Fruit fly (Drosophila melanogaster) whole organism, embryonic: Measurements from ENCODE around the gene eIF1.

ENCODE experiments used
- Bteb2 ChIP-seq: fragments of 200-800 bp; sonication (Bioruptor generic); optimal IDR thresholded peaks from 2 replicates; lab custom pipeline; 2016; ENCODE audit warnings: missing biosample characterization, missing genetic modification characterization
- CG10267 ChIP-seq: fragments of 200-800 bp; sonication (Bioruptor generic); optimal IDR thresholded peaks from 2 replicates; lab custom pipeline; 2018; ENCODE audit warnings: missing biosample characterization, mild to moderate bottlenecking, missing genetic modification characterization, moderate library complexity
- CG10274 ChIP-seq: fragments of 200-800 bp; sonication (Bioruptor generic); optimal IDR thresholded peaks from 3 replicates; lab custom pipeline; 2017; ENCODE audit warnings: missing biosample characterization, mild to moderate bottlenecking, missing genetic modification characterization
- CG10543 ChIP-seq: fragments of 200-800 bp; sonication (Bioruptor generic); optimal IDR thresholded peaks from 3 replicates; lab custom pipeline; 2017; ENCODE audit warnings: missing biosample characterization, mild to moderate bottlenecking, missing genetic modification characterization, moderate library complexity
- CG10565 ChIP-seq: fragments of 200-800 bp; sonication (Bioruptor generic); optimal IDR thresholded peaks from 3 replicates; lab custom pipeline; 2016; ENCODE audit warnings: missing biosample characterization, mild to moderate bottlenecking, missing genetic modification characterization
- CG11093 ChIP-seq: fragments of 200-800 bp; sonication (Bioruptor generic); IDR thresholded peaks from 3 replicates; pipeline ENCODE4 v1.3.6; 2022; ENCODE audit warnings: missing biosample characterization, missing genetic modification characterization
- CG11696 ChIP-seq: fragments of 200-800 bp; sonication (Bioruptor generic); IDR thresholded peaks from 2 replicates; pipeline ENCODE4 v1.3.6; 2022; ENCODE audit warnings: missing biosample characterization, missing genetic modification characterization
- CG11723 ChIP-seq: fragments of 200-800 bp; sonication (Bioruptor generic); optimal IDR thresholded peaks from 2 replicates; lab custom pipeline; 2017; ENCODE audit warnings: missing biosample characterization, mild to moderate bottlenecking, missing genetic modification characterization
- CG12391 ChIP-seq: fragments of 200-800 bp; sonication (Bioruptor generic); optimal IDR thresholded peaks from 3 replicates; lab custom pipeline; 2018; ENCODE audit warnings: missing biosample characterization, mild to moderate bottlenecking, missing genetic modification characterization, moderate library complexity
- CG13123 ChIP-seq: fragments of 200-800 bp; sonication (Bioruptor generic); optimal IDR thresholded peaks from 2 replicates; lab custom pipeline; 2016; ENCODE audit warnings: missing biosample characterization, missing genetic modification characterization
- CG16813 ChIP-seq: fragments of 200-800 bp; sonication (Bioruptor generic); IDR thresholded peaks from 3 replicates; pipeline ENCODE4 v1.3.6; 2022; ENCODE audit warnings: missing biosample characterization, missing genetic modification characterization; ENCODE audit not compliant: partially characterized antibody
- CG17829 ChIP-seq: fragments of 200-800 bp; optimal IDR thresholded peaks from 2 replicates; lab custom pipeline; 2019; ENCODE audit warnings: missing biosample characterization, mild to moderate bottlenecking, missing genetic modification characterization, moderate library complexity
- CG2199 ChIP-seq: fragments of 200-800 bp; sonication (Bioruptor generic); IDR thresholded peaks from 3 replicates; pipeline ENCODE4 v1.3.6; 2022; ENCODE audit warnings: missing biosample characterization, missing genetic modification characterization
- CG2875 ChIP-seq: fragments of 200-800 bp; sonication (Bioruptor generic); optimal IDR thresholded peaks from 2 replicates; lab custom pipeline; 2017; ENCODE audit warnings: missing biosample characterization, mild to moderate bottlenecking, missing genetic modification characterization, missing genetic modification reagents
- CG30020 ChIP-seq: fragments of 200-800 bp; optimal IDR thresholded peaks from 2 replicates; lab custom pipeline; 2019; ENCODE audit warnings: missing biosample characterization, mild to moderate bottlenecking, missing genetic modification characterization, moderate library complexity
- CG4282 ChIP-seq: fragments of 200-800 bp; sonication (Bioruptor generic); optimal IDR thresholded peaks from 2 replicates; lab custom pipeline; 2016; ENCODE audit warnings: missing biosample characterization, missing genetic modification characterization
- CG4854 ChIP-seq: fragments of 200-800 bp; sonication (Bioruptor generic); optimal IDR thresholded peaks from 2 replicates; lab custom pipeline; 2016; ENCODE audit warnings: missing biosample characterization, missing genetic modification characterization, inconsistent platforms
- CG6689 ChIP-seq: fragments of 200-800 bp; sonication (Bioruptor generic); IDR thresholded peaks from 2 replicates; pipeline ENCODE4 v1.3.6; 2022; ENCODE audit warnings: missing biosample characterization, missing genetic modification characterization
- CG7963 ChIP-seq: fragments of 200-800 bp; sonication (Bioruptor generic); IDR thresholded peaks from 3 replicates; pipeline ENCODE4 v1.3.6; 2022; ENCODE audit warnings: missing biosample characterization, missing genetic modification characterization; ENCODE audit not compliant: partially characterized antibody
- CG8281 ChIP-seq: fragments of 200-800 bp; sonication (Bioruptor generic); optimal IDR thresholded peaks from 2 replicates; lab custom pipeline; 2018; ENCODE audit warnings: missing biosample characterization, mild to moderate bottlenecking, missing genetic modification characterization, moderate library complexity
- CkIIα-i1 ChIP-seq: fragments of 200-800 bp; sonication (Bioruptor generic); IDR thresholded peaks from 2 replicates; pipeline ENCODE4 v1.3.6; 2022; ENCODE audit warnings: missing biosample characterization, missing genetic modification characterization
- CrebB ChIP-seq: fragments of 200-800 bp; sonication (Bioruptor generic); optimal IDR thresholded peaks from 3 replicates; lab custom pipeline; 2018; ENCODE audit warnings: missing biosample characterization, mild to moderate bottlenecking, missing genetic modification characterization
- E2f1 ChIP-seq: fragments of 200-800 bp; sonication (Bioruptor generic); IDR thresholded peaks from 2 replicates; pipeline ENCODE4 v1.3.6; 2022; ENCODE audit warnings: missing biosample characterization, missing genetic modification characterization
- Fer2 ChIP-seq: fragments of 200-800 bp; sonication (Bioruptor generic); optimal IDR thresholded peaks from 2 replicates; lab custom pipeline; 2018; ENCODE audit warnings: missing biosample characterization, mild to moderate bottlenecking, missing genetic modification characterization, moderate library complexity
- H2.0 ChIP-seq: fragments of 200-800 bp; sonication (Bioruptor generic); IDR thresholded peaks from 2 replicates; pipeline ENCODE4 v1.3.6; 2022; ENCODE audit warnings: missing biosample characterization, missing genetic modification characterization
- Hr51 ChIP-seq, 2 experiments: fragments of 200-800 bp; sonication (Bioruptor generic); optimal IDR thresholded peaks; 2 replicates in 1 of 2; 3 replicates in 1 of 2; lab custom pipeline; 2016 to 2018; ENCODE audit warnings: missing biosample characterization in 2 of 2, missing genetic modification characterization in 2 of 2, mild to moderate bottlenecking in 1 of 2, moderate library complexity in 1 of 2
- Hr78 ChIP-seq, 2 experiments: fragments of 200-800 bp in 1 of 2; fragments of >200 bp in 1 of 2; sonication (Bioruptor generic) in 1 of 2; optimal IDR thresholded peaks; 2 replicates each; lab custom pipeline; 2017 to 2019; ENCODE audit warnings: missing biosample characterization in 2 of 2, missing genetic modification characterization in 2 of 2, mild to moderate bottlenecking in 1 of 2, moderate library complexity in 1 of 2
- Lhr ChIP-seq: fragments of 200-800 bp; sonication (Bioruptor generic); optimal IDR thresholded peaks from 3 replicates; lab custom pipeline; 2017; ENCODE audit warnings: mild to moderate bottlenecking, missing biosample characterization, missing genetic modification reagents, missing genetic modification characterization
- Lpt ChIP-seq: fragments of >200 bp; optimal IDR thresholded peaks from 2 replicates; lab custom pipeline; 2018; ENCODE audit warnings: missing biosample characterization, missing genetic modification characterization
- NFAT ChIP-seq: fragments of 200-800 bp; sonication (Bioruptor generic); IDR thresholded peaks from 2 replicates; pipeline ENCODE4 v1.3.6; 2022; ENCODE audit warnings: missing biosample characterization, missing genetic modification characterization
- Sox102F ChIP-seq: fragments of 200-800 bp; sonication (Bioruptor generic); optimal IDR thresholded peaks from 2 replicates; lab custom pipeline; 2018; ENCODE audit warnings: missing biosample characterization, mild to moderate bottlenecking, missing genetic modification characterization, moderate library complexity
- btn ChIP-seq: fragments of 200-800 bp; sonication (Bioruptor generic); optimal IDR thresholded peaks from 2 replicates; lab custom pipeline; 2016; ENCODE audit warnings: missing biosample characterization, missing genetic modification characterization
- da ChIP-seq: fragments of 200-800 bp; sonication (Bioruptor generic); optimal IDR thresholded peaks from 2 replicates; lab custom pipeline; 2016; ENCODE audit warnings: missing biosample characterization, missing genetic modification characterization
- dan ChIP-seq: fragments of 200-800 bp; sonication (Bioruptor generic); IDR thresholded peaks from 2 replicates; pipeline ENCODE4 v1.3.6; 2022; ENCODE audit warnings: missing biosample characterization, missing genetic modification characterization
- dpn ChIP-seq, 2 experiments: fragments of 200-800 bp; sonication (Bioruptor generic); optimal IDR thresholded peaks; 3 replicates each; lab custom pipeline; 2016; ENCODE audit warnings: missing biosample characterization in 2 of 2, missing genetic modification characterization in 2 of 2
- eyg ChIP-seq: fragments of 200-800 bp; sonication (Bioruptor generic); optimal IDR thresholded peaks from 3 replicates; lab custom pipeline; 2016; ENCODE audit warnings: missing biosample characterization, missing genetic modification characterization
- gcm ChIP-seq: fragments of 200-800 bp; sonication (Bioruptor generic); optimal IDR thresholded peaks from 2 replicates; lab custom pipeline; 2019; ENCODE audit warnings: missing biosample characterization, mild to moderate bottlenecking, missing genetic modification characterization, moderate library complexity
- gem ChIP-seq: fragments of 200-800 bp; sonication (Bioruptor generic); optimal IDR thresholded peaks from 2 replicates; lab custom pipeline; 2019; ENCODE audit warnings: missing biosample characterization, mild to moderate bottlenecking, missing genetic modification characterization, moderate library complexity
- gro ChIP-seq: fragments of 200-800 bp; sonication (Bioruptor generic); optimal IDR thresholded peaks from 2 replicates; lab custom pipeline; 2016; ENCODE audit warnings: missing biosample characterization, missing genetic modification characterization
- hkb ChIP-seq, 2 experiments: fragments of 200-800 bp in 1 of 2; fragments of >200 bp in 1 of 2; sonication (Bioruptor generic) in 1 of 2; IDR thresholded peaks in 1 of 2; optimal IDR thresholded peaks in 1 of 2; 2 replicates each; pipeline versions ENCODE4 v1.3.6 to Lab custom; 2017 to 2022; ENCODE audit warnings: missing biosample characterization in 1 of 2, missing genetic modification characterization in 1 of 2
- inv ChIP-seq: fragments of 200-800 bp; sonication (Bioruptor generic); IDR thresholded peaks from 2 replicates; pipeline ENCODE4 v1.3.6; 2022; ENCODE audit warnings: missing biosample characterization, missing genetic modification characterization; ENCODE audit not compliant: partially characterized antibody
- kay ChIP-seq: fragments of 200-800 bp; sonication (Bioruptor generic); optimal IDR thresholded peaks from 2 replicates; lab custom pipeline; 2016; ENCODE audit warnings: missing biosample characterization, missing genetic modification characterization
- oc ChIP-seq: fragments of 200-800 bp; sonication (Bioruptor generic); optimal IDR thresholded peaks from 2 replicates; lab custom pipeline; 2018; ENCODE audit warnings: missing biosample characterization, mild to moderate bottlenecking, missing genetic modification characterization, moderate library complexity
- pnt ChIP-seq: fragments of 200-800 bp; sonication (Bioruptor generic); optimal IDR thresholded peaks from 3 replicates; lab custom pipeline; 2016; ENCODE audit warnings: missing biosample characterization, missing genetic modification characterization
- sd ChIP-seq: fragments of 200-800 bp; sonication (Bioruptor generic); optimal IDR thresholded peaks from 3 replicates; lab custom pipeline; 2018; ENCODE audit warnings: missing biosample characterization, mild to moderate bottlenecking, missing genetic modification characterization, moderate library complexity
- seq ChIP-seq: fragments of 200-800 bp; sonication (Bioruptor generic); IDR thresholded peaks from 2 replicates; pipeline ENCODE4 v1.3.6; 2022; ENCODE audit warnings: missing biosample characterization, missing genetic modification characterization
- slbo ChIP-seq: fragments of 200-800 bp; sonication (Bioruptor generic); IDR thresholded peaks from 2 replicates; pipeline ENCODE4 v1.3.6; 2022; ENCODE audit warnings: missing biosample characterization, missing genetic modification characterization
- ttk ChIP-seq: fragments of 200-800 bp; sonication (Bioruptor generic); IDR thresholded peaks from 2 replicates; pipeline ENCODE4 v2.1.2; 2022; ENCODE audit warnings: missing biosample characterization, missing genetic modification characterization
- usp ChIP-seq: fragments of >200 bp; optimal IDR thresholded peaks from 2 replicates; lab custom pipeline; 2017; ENCODE audit warnings: missing biosample characterization, missing genetic modification characterization
- zfh1 ChIP-seq: fragments of 200-800 bp; sonication (Bioruptor generic); IDR thresholded peaks from 3 replicates; pipeline ENCODE4 v1.3.6; 2022; ENCODE audit warnings: missing biosample characterization, missing genetic modification characterization

The eIF1 gene

dm6 chr3L:3197464-3197863 lies 25.7 kb upstream of the eIF1 start, which contains the start of gene CG14966 (continued):
- no peak for TF ChIP-seq CrebB (tag; lab: Kevin White, UChicago)
- TF ChIP-seq CG2875, result no peak
- peak; percentile 11; the same call in 1 of the 2 replicates for TF ChIP-seq ttk (GFP tag; lab: Robert Waterston, UW)
- TF ChIP-seq CG4854 (GFP tag; lab: Kevin White, UChicago), result peak; percentile 19
- peak; percentile 63; the same call in 1 of the 2 replicates for TF ChIP-seq slbo
- TF ChIP-seq eyg (GFP tag; lab: Kevin White, UChicago), result no peak
- TF ChIP-seq E2f1 (GFP tag; lab: Robert Waterston, UW), result no peak
- peak; percentile 91 for TF ChIP-seq CG16813 (GFP tag; lab: Robert Waterston, UW)
- no peak for TF ChIP-seq CG11093 (GFP tag; lab: Robert Waterston, UW)
- TF ChIP-seq btn, result no peak
- peak; percentile 66 for TF ChIP-seq CG17829 (tag; lab: Kevin White, UChicago)
- no peak for TF ChIP-seq seq (GFP tag; lab: Robert Waterston, UW)
- peak; percentile 33 for TF ChIP-seq gem
- no peak for TF ChIP-seq CG11696 (GFP tag; lab: Robert Waterston, UW)
- no peak for TF ChIP-seq kay (GFP tag; lab: Kevin White, UChicago)
- TF ChIP-seq gro (GFP tag; lab: Kevin White, UChicago), result peak; percentile 58
- TF ChIP-seq CG10267 (tag; lab: Kevin White, UChicago), result peak; percentile 68
- TF ChIP-seq zfh1 (GFP tag; lab: Robert Waterston, UW), result no peak
- no peak for TF ChIP-seq Sox102F
- no peak for TF ChIP-seq CkIIα-i1 (GFP tag; lab: Robert Waterston, UW)
- no peak for TF ChIP-seq CG4282
- peak; percentile 33 for TF ChIP-seq CG12391
- no peak for TF ChIP-seq CG6689
- peak; percentile 20 to 48 for TF ChIP-seq dpn (GFP tag; optimal IDR thresholded peaks at IDR 0.05; lab: Kevin White, UChicago)
- TF ChIP-seq hkb (optimal IDR thresholded peaks at IDR 0.05; lab: Kevin White, UChicago), result no peak
- no peak for TF ChIP-seq hkb (GFP tag; IDR thresholded peaks at IDR 0.05; lab: Robert Waterston, UW)
- no peak for TF ChIP-seq Hr51 (GFP tag; optimal IDR thresholded peaks at IDR 0.05; lab: Kevin White, UChicago)
- peak; percentile 42 for TF ChIP-seq CG30020 (tag; lab: Kevin White, UChicago)
- TF ChIP-seq Hr78 (GFP tag; optimal IDR thresholded peaks at IDR 0.05; lab: Kevin White, UChicago), result no peak
- TF ChIP-seq da (GFP tag; lab: Kevin White, UChicago), result no peak
- TF ChIP-seq inv (GFP tag; lab: Robert Waterston, UW), result peak; percentile 78
- TF ChIP-seq Lpt (GFP tag; lab: Kevin White, UChicago), result no peak
- TF ChIP-seq pnt (GFP tag; lab: Kevin White, UChicago), result no peak
- no peak for TF ChIP-seq Fer2 (tag; lab: Kevin White, UChicago)
- peak; percentile 76; the same call in 2 of the 3 replicates for TF ChIP-seq CG7963 (GFP tag; lab: Robert Waterston, UW)
- TF ChIP-seq oc (tag; lab: Kevin White, UChicago), result no peak
- TF ChIP-seq gcm (GFP tag; lab: Kevin White, UChicago), result no peak
- no peak for TF ChIP-seq CG13123 (GFP tag; lab: Kevin White, UChicago)
- peak; percentile 13 for TF ChIP-seq CG10543 (GFP tag; lab: Kevin White, UChicago)
- TF ChIP-seq usp, result no peak
- peak; percentile 82 for TF ChIP-seq sd
- no peak for TF ChIP-seq CG10274 (GFP tag; lab: Kevin White, UChicago)
- peak; percentile 23 for TF ChIP-seq Bteb2 (GFP tag; lab: Kevin White, UChicago)
- TF ChIP-seq Lhr (GFP tag; lab: Kevin White, UChicago), result no peak
- TF ChIP-seq H2.0, result 0 out of 2 replicates have a peak, but pooled peaks have one; percentile 6
- no peak; the same call in 1 of the 2 replicates for TF ChIP-seq NFAT (GFP tag; lab: Robert Waterston, UW)
- no peak for TF ChIP-seq CG8281 (tag; lab: Kevin White, UChicago)
- TF ChIP-seq CG2199 (GFP tag; lab: Robert Waterston, UW), result peak; percentile 22; the same call in 2 of the 3 replicates
- no peak for TF ChIP-seq dan
- no peak for TF ChIP-seq CG10565 (GFP tag; lab: Kevin White, UChicago)
- TF ChIP-seq CG11723 (GFP tag; lab: Kevin White, UChicago), result no peak
